Fruit fly (Drosophila melanogaster) whole organism, prepupa: ENCODE data around the gene CG10035.

Experiments
- CG10631 ChIP-seq: fragments of 200-800 bp; sonication (Bioruptor generic); optimal IDR thresholded peaks from 2 replicates; lab custom pipeline; 2016; ENCODE audit warnings: missing biosample characterization, missing genetic modification characterization
- CG10669 ChIP-seq: fragments of 200-800 bp; sonication (Bioruptor generic); optimal IDR thresholded peaks from 3 replicates; lab custom pipeline; 2018; ENCODE audit warnings: missing biosample characterization, mild to moderate bottlenecking, missing genetic modification characterization, moderate library complexity
- CG11762 ChIP-seq: fragments of 200-800 bp; sonication (Bioruptor generic); optimal IDR thresholded peaks from 3 replicates; lab custom pipeline; 2016; ENCODE audit warnings: missing biosample characterization, missing genetic modification characterization; ENCODE audit not compliant: insufficient read depth
- CG11902 ChIP-seq: fragments of 200-800 bp; sonication (Bioruptor generic); optimal IDR thresholded peaks from 3 replicates; lab custom pipeline; 2016; ENCODE audit warnings: missing biosample characterization, missing genetic modification characterization
- CG15336 ChIP-seq: fragments of 200-800 bp; sonication (Bioruptor generic); IDR thresholded peaks from 2 replicates; pipeline ENCODE4 v1.3.6; 2022; ENCODE audit warnings: missing biosample characterization, missing genetic modification characterization
- CG1621 ChIP-seq: fragments of 200-800 bp; sonication (Bioruptor generic); optimal IDR thresholded peaks from 3 replicates; lab custom pipeline; 2018; ENCODE audit warnings: missing biosample characterization, mild to moderate bottlenecking, missing genetic modification characterization
- CG16779 ChIP-seq: fragments of 200-800 bp; sonication (Bioruptor generic); optimal IDR thresholded peaks from 3 replicates; lab custom pipeline; 2017; ENCODE audit warnings: missing biosample characterization, mild to moderate bottlenecking, missing genetic modification characterization
- CG3032 ChIP-seq: fragments of 200-800 bp; optimal IDR thresholded peaks from 2 replicates; lab custom pipeline; 2019; ENCODE audit warnings: missing biosample characterization, mild to moderate bottlenecking, missing genetic modification characterization, moderate library complexity
- CG31627 ChIP-seq: fragments of 200-800 bp; sonication (Bioruptor generic); optimal IDR thresholded peaks from 3 replicates; lab custom pipeline; 2016; ENCODE audit warnings: missing biosample characterization, missing genetic modification characterization
- CG32006 ChIP-seq: fragments of 200-800 bp; sonication (Bioruptor generic); optimal IDR thresholded peaks from 3 replicates; lab custom pipeline; 2017; ENCODE audit warnings: missing biosample characterization, mild to moderate bottlenecking, missing genetic modification characterization
- CG6163 ChIP-seq: fragments of 200-800 bp; sonication (Bioruptor generic); IDR thresholded peaks from 3 replicates; pipeline ENCODE4 v1.3.6; 2022; ENCODE audit warnings: missing biosample characterization, missing genetic modification characterization
- CG6276 ChIP-seq: fragments of 200-800 bp; sonication (Bioruptor generic); optimal IDR thresholded peaks from 2 replicates; lab custom pipeline; 2017; ENCODE audit warnings: missing biosample characterization, mild to moderate bottlenecking, missing genetic modification characterization
- CG6808 ChIP-seq: fragments of 200-800 bp; sonication (Bioruptor generic); optimal IDR thresholded peaks from 3 replicates; lab custom pipeline; 2017; ENCODE audit warnings: missing biosample characterization, missing genetic modification characterization, mild to moderate bottlenecking, moderate library complexity, missing genetic modification reagents
- CG6854 ChIP-seq: fragments of 200-800 bp; sonication (Bioruptor generic); optimal IDR thresholded peaks from 2 replicates; lab custom pipeline; 2017; ENCODE audit warnings: missing biosample characterization, mild to moderate bottlenecking, missing genetic modification characterization
- CG7368 ChIP-seq: fragments of 200-800 bp; sonication (Bioruptor generic); optimal IDR thresholded peaks from 3 replicates; lab custom pipeline; 2016; ENCODE audit warnings: missing biosample characterization, missing genetic modification characterization
- CG8119 ChIP-seq: fragments of 200-800 bp; sonication (Bioruptor generic); IDR thresholded peaks from 3 replicates; pipeline ENCODE4 v1.3.6; 2022; ENCODE audit warnings: missing biosample characterization, missing genetic modification characterization
- CG8319 ChIP-seq: fragments of 200-800 bp; sonication (Bioruptor generic); optimal IDR thresholded peaks from 3 replicates; lab custom pipeline; 2016; ENCODE audit warnings: missing biosample characterization, missing genetic modification characterization
- CG9139 ChIP-seq: fragments of 200-800 bp; sonication (Bioruptor generic); optimal IDR thresholded peaks from 3 replicates; lab custom pipeline; 2017; ENCODE audit warnings: missing biosample characterization, mild to moderate bottlenecking, missing genetic modification characterization
- Eip75B ChIP-seq: fragments of 200-800 bp; sonication (Bioruptor generic); optimal IDR thresholded peaks from 3 replicates; lab custom pipeline; 2016; ENCODE audit warnings: missing biosample characterization, missing genetic modification characterization
- Eip78C ChIP-seq: fragments of 200-800 bp; sonication (Bioruptor generic); peaks from one replicate; lab custom pipeline; 2016; ENCODE audit warnings: missing biosample characterization, missing genetic modification characterization
- Eip93F ChIP-seq: fragments of 200-800 bp; sonication (Bioruptor generic); optimal IDR thresholded peaks from 2 replicates; lab custom pipeline; 2016; ENCODE audit warnings: missing biosample characterization, mild to moderate bottlenecking, missing genetic modification characterization
- Ets96B ChIP-seq: fragments of 200-800 bp; optimal IDR thresholded peaks from 2 replicates; lab custom pipeline; 2019; ENCODE audit warnings: missing biosample characterization, mild to moderate bottlenecking, missing genetic modification characterization, moderate library complexity
- Gug ChIP-seq: fragments of 200-800 bp; sonication (Bioruptor generic); IDR thresholded peaks from 2 replicates; pipeline ENCODE4 v1.3.6; 2022; ENCODE audit warnings: missing biosample characterization, missing genetic modification characterization
- Hr4 ChIP-seq: fragments of 200-800 bp; sonication (Bioruptor generic); optimal IDR thresholded peaks from 3 replicates; lab custom pipeline; 2016; ENCODE audit warnings: missing biosample characterization, missing genetic modification characterization
- Sox14 ChIP-seq: fragments of 200-800 bp; sonication (Bioruptor generic); optimal IDR thresholded peaks from 3 replicates; lab custom pipeline; 2016; ENCODE audit warnings: missing biosample characterization, missing genetic modification characterization
- Sox15 ChIP-seq: fragments of 200-800 bp; sonication (Bioruptor generic); optimal IDR thresholded peaks from 3 replicates; lab custom pipeline; 2016; ENCODE audit warnings: missing biosample characterization, missing genetic modification characterization
- achi ChIP-seq: fragments of 200-800 bp; sonication (Bioruptor generic); optimal IDR thresholded peaks from 3 replicates; lab custom pipeline; 2016; ENCODE audit warnings: missing biosample characterization, missing genetic modification characterization
- cyc ChIP-seq: fragments of 200-800 bp; sonication (Bioruptor generic); optimal IDR thresholded peaks from 3 replicates; lab custom pipeline; 2016; ENCODE audit warnings: missing biosample characterization, missing genetic modification characterization
- dac ChIP-seq: fragments of 200-800 bp; sonication (Bioruptor generic); optimal IDR thresholded peaks from 2 replicates; lab custom pipeline; 2017; ENCODE audit warnings: missing biosample characterization, mild to moderate bottlenecking, missing genetic modification characterization
- dsx ChIP-seq: fragments of 200-800 bp; optimal IDR thresholded peaks from 3 replicates; lab custom pipeline; 2019; ENCODE audit warnings: missing biosample characterization, mild to moderate bottlenecking, missing genetic modification characterization, moderate library complexity; ENCODE audit not compliant: poor library complexity, severe bottlenecking
- esn ChIP-seq: fragments of 200-800 bp; sonication (Bioruptor generic); optimal IDR thresholded peaks from 2 replicates; lab custom pipeline; 2016; ENCODE audit warnings: missing biosample characterization, mild to moderate bottlenecking, missing genetic modification characterization, moderate library complexity
- fd59A ChIP-seq: fragments of 200-800 bp; sonication (Bioruptor generic); optimal IDR thresholded peaks from 2 replicates; lab custom pipeline; 2017; ENCODE audit warnings: missing biosample characterization, mild to moderate bottlenecking, missing genetic modification characterization, missing genetic modification reagents
- fd85E ChIP-seq: fragments of 200-800 bp; sonication (Bioruptor generic); optimal IDR thresholded peaks from 3 replicates; lab custom pipeline; 2016; ENCODE audit warnings: missing biosample characterization, missing genetic modification characterization
- fkh ChIP-seq: fragments of 200-800 bp; sonication (Bioruptor generic); optimal IDR thresholded peaks from 3 replicates; lab custom pipeline; 2017; ENCODE audit warnings: missing biosample characterization, mild to moderate bottlenecking, missing genetic modification characterization, moderate library complexity
- net ChIP-seq: fragments of 200-800 bp; sonication (Bioruptor generic); optimal IDR thresholded peaks from 3 replicates; lab custom pipeline; 2016; ENCODE audit warnings: missing biosample characterization, missing genetic modification characterization
- salr ChIP-seq, 2 experiments: fragments of 200-800 bp; sonication (Bioruptor generic); optimal IDR thresholded peaks; 3 replicates each; lab custom pipeline; 2016 to 2018; ENCODE audit warnings: missing biosample characterization in 2 of 2, missing genetic modification characterization in 2 of 2, mild to moderate bottlenecking in 1 of 2
- ss ChIP-seq, 2 experiments: fragments of 200-800 bp; sonication (Bioruptor generic); optimal IDR thresholded peaks; 2 replicates in 1 of 2; 3 replicates in 1 of 2; lab custom pipeline; 2017 to 2018; ENCODE audit warnings: mild to moderate bottlenecking in 2 of 2, missing biosample characterization in 2 of 2, missing genetic modification characterization in 2 of 2, moderate library complexity in 1 of 2

Gene CG10035

dm6 chr3R:12423997-12424396, 41.5 kb upstream of the CG10035 start:
- no peak for TF ChIP-seq CG8119 (GFP tag; lab: Robert Waterston, UW)
- TF ChIP-seq fd59A (GFP tag; lab: Kevin White, UChicago), result no peak
- no peak for TF ChIP-seq Hr4 (GFP tag; lab: Kevin White, UChicago)
- TF ChIP-seq Eip78C (GFP tag; lab: Kevin White, UChicago), result no peak
- TF ChIP-seq CG10631 (GFP tag; lab: Kevin White, UChicago), result no peak
- TF ChIP-seq CG11902 (GFP tag; lab: Kevin White, UChicago), result no peak
- no peak for TF ChIP-seq Eip75B (GFP tag; lab: Kevin White, UChicago)
- TF ChIP-seq, all 60 proteins: peak for 0

DNA sequence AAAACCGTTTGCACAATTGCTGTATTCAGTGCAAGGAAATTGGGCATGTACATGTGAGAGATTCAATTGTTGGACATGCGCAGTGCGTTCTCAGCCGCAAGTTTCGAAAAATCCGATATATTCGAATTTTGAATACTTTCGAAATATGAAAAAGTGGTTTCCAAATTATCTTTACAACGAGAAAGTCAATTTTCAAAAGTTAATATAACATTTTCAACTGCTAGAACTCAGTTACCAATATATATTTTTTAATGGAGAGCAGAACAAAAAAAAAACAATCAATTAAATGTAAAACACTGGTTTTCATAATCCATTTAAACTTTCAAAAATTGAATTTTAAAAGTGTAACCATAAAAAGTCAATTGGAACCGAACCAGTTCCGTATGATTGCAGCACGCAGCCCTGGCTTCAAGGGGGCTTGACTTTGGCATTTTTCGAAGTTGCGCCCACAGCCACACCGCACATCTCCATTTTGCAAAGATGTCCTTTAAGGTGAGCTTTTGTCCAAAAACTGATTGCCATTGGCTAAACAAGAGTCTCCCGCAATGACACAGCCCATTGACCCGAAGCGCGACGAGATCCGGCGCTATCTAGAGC, 40.0 kb upstream of the CG10035 start, which contains the start of the genes Scgbeta and CG17202:
Gene Scgbeta (minus strand): TSS at position 51 of the 597 bp plus-strand sequence.
Gene CG17202 (plus strand): TSS at position 390 of the 597 bp plus-strand sequence.
- TF ChIP-seq esn (peak; percentile 28), fd85E (GFP tag; lab: Kevin White, UChicago) (no peak)

- TF ChIP-seq CG3032 (tag; lab: Kevin White, UChicago) (peak; percentile 10), Sox14 (peak; percentile 63), esn (peak; percentile 32), CG6854 (peak; percentile 51), dac (GFP tag; lab: Kevin White, UChicago) (no peak)
Measured at dm6 chr3R:12413274-12413958, 30.9 kb upstream of the CG10035 start, which contains the start of the genes Dip-C and pps. TSS of gene Dip-C (minus strand) at chr3R:12413759. TSS of gene pps (plus strand) at chr3R:12413828.

DNA sequence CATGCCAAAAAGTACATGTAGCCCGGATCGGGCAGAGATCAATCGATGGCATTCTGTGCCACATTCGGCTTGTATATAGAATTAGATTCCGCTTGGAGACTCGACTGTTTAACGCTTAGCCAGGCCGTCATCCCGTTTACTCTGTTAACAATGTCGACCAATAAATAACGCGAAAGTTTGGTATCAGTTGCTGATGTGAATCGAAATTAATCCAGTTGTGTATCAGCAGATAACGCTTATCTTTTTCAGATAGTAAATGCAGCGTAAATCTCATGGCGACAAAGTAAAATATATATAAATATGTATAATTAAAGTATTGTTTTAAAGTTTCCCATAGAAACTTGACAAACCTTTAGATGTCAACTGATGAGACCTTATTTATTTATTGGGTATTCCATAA, 29.0 kb upstream of the CG10035 start:
- TF ChIP-seq Hr4 (GFP tag; lab: Kevin White, UChicago) (no peak), Sox15 (GFP tag; lab: Kevin White, UChicago) (no peak), achi (GFP tag; lab: Kevin White, UChicago) (no peak), CG31627 (no peak), CG15336 (no peak), CG6276 (GFP tag; lab: Kevin White, UChicago) (no peak), CG6854 (no peak), Eip93F (no peak), cyc (GFP tag; lab: Kevin White, UChicago) (no peak), CG11762 (no peak), CG3032 (tag; lab: Kevin White, UChicago) (no peak), CG16779 (tag; lab: Kevin White, UChicago) (no peak), CG6808 (no peak), CG11902 (GFP tag; lab: Kevin White, UChicago) (no peak), CG9139 (GFP tag; lab: Kevin White, UChicago) (no peak)

dm6 chr3R:12408160-12408559, 25.7 kb upstream of the CG10035 start, which contains the start of gene CG5196:
TSS of gene CG5196 (plus strand) at chr3R:12408316.
- TF ChIP-seq esn (peak; percentile 25), CG31627 (no peak), fkh (GFP tag; lab: Kevin White, UChicago) (peak; percentile 93), net (no peak), CG6163 (GFP tag; lab: Robert Waterston, UW) (peak; percentile 20; the same call in 1 of the 3 replicates), Gug (no peak), CG32006 (no peak), CG1621 (tag; lab: Kevin White, UChicago) (no peak), ss (GFP tag; optimal IDR thresholded peaks at IDR 0.05; lab: Kevin White, UChicago) (peak in 1 of 2 experiments; percentile 38), salr (GFP tag; optimal IDR thresholded peaks at IDR 0.05; lab: Kevin White, UChicago) (no peak), Sox14 (peak; percentile 4), CG10669 (no peak), CG8319 (no peak), Ets96B (tag; lab: Kevin White, UChicago) (peak; percentile 10), CG11762 (no peak), CG15336 (0 out of 2 replicates have a peak, but pooled peaks have one; percentile 25), CG6854 (peak; percentile 25), CG7368 (GFP tag; lab: Kevin White, UChicago) (no peak), dsx (GFP tag; lab: Kevin White, UChicago) (no peak), Eip78C (GFP tag; lab: Kevin White, UChicago) (peak; percentile 67)
